Worm (Caenorhabditis elegans) whole organism, late embryonic: Measurements from ENCODE around the gene tpra-1.

Experiments
- ceh-24 ChIP-seq: sonication (generic microtip); optimal IDR thresholded peaks from 2 replicates; lab custom pipeline; 2016; ENCODE audit warnings: mild to moderate bottlenecking, missing genetic modification characterization, missing compliant biosample characterization
- ceh-45 ChIP-seq: fragments of 200-800 bp; sonication (Bioruptor generic); IDR thresholded peaks from 2 replicates; pipeline ENCODE4 v1.3.6; 2022; ENCODE audit warnings: missing genetic modification reagents, missing genetic modification characterization, missing compliant biosample characterization
- che-1 ChIP-seq: sonication (generic microtip); optimal IDR thresholded peaks from 2 replicates; lab custom pipeline; 2016; ENCODE audit warnings: mild to moderate bottlenecking, missing genetic modification characterization, missing compliant biosample characterization
- elt-4 ChIP-seq: sonication (generic microtip); optimal IDR thresholded peaks from 2 replicates; lab custom pipeline; 2016; ENCODE audit warnings: missing genetic modification characterization, missing compliant biosample characterization
- eyg-1 ChIP-seq: sonication (generic microtip); optimal IDR thresholded peaks from 2 replicates; lab custom pipeline; 2016; ENCODE audit warnings: missing genotype, missing genetic modification characterization, missing compliant biosample characterization
- lin-11 ChIP-seq: fragments of 200-800 bp; sonication (Bioruptor generic); optimal IDR thresholded peaks from 2 replicates; lab custom pipeline; 2018; ENCODE audit warnings: mild to moderate bottlenecking, missing genetic modification characterization, missing compliant biosample characterization
- tbx-2 ChIP-seq: sonication (generic microtip); optimal IDR thresholded peaks from 2 replicates; lab custom pipeline; 2016; ENCODE audit warnings: missing genetic modification characterization, missing compliant biosample characterization
- tbx-7 ChIP-seq: sonication (generic microtip); optimal IDR thresholded peaks from 2 replicates; lab custom pipeline; 2016; ENCODE audit warnings: missing genotype, missing genetic modification characterization, missing compliant biosample characterization

DNA sequence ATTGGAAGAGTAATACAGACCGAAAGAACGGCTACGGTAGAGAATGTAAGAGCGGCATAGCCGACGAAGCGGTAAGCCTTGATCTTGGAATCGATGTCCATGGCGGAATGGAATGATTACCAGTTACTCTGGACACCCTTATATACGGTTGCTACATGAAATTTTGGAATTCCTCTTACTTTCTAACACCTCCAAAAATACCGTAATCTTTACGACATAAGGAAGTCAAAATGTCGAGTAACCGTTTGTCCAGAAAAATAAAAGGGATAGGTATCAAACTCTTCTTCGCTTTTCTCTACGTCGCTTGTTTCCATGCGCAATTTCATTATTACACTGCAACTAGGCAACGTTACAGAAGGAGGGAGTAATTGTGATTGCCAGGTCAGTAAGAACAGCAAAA lies 23.4 kb downstream of the tpra-1 start, which contains the start of gene col-119:
- TF ChIP-seq lin-11 (tag; lab: Kevin White, UChicago) (no peak), tbx-7 (tag; lab: Kevin White, UChicago) (no peak), che-1 (no peak), tbx-2 (tag; lab: Kevin White, UChicago) (no peak), elt-4 (no peak), ceh-45 (GFP tag; lab: Robert Waterston, UW) (no peak), eyg-1 (no peak), ceh-24 (tag; lab: Kevin White, UChicago) (no peak)
